Fruit fly (Drosophila melanogaster) whole organism, embryonic: ENCODE data around the gene Pex3.
A peak's percentile ranks its signal among the peaks of the same experiment; 100 is the strongest.

ENCODE experiments used
- Bteb2 ChIP-seq: fragments of 200-800 bp; sonication (Bioruptor generic); optimal IDR thresholded peaks from 2 replicates; lab custom pipeline; 2016; ENCODE audit warnings: missing biosample characterization, missing genetic modification characterization
- CG10147 ChIP-seq: fragments of 200-800 bp; sonication (Bioruptor generic); optimal IDR thresholded peaks from 2 replicates; lab custom pipeline; 2019; ENCODE audit warnings: missing biosample characterization, mild to moderate bottlenecking, missing genetic modification characterization, moderate library complexity
- CG10209 ChIP-seq: fragments of 200-800 bp; sonication (Bioruptor generic); optimal IDR thresholded peaks from 3 replicates; lab custom pipeline; 2017; ENCODE audit warnings: missing biosample characterization, mild to moderate bottlenecking, missing genetic modification characterization, missing genetic modification reagents
- CG11398 ChIP-seq: fragments of 200-800 bp; sonication (Bioruptor generic); optimal IDR thresholded peaks from 2 replicates; lab custom pipeline; 2016; ENCODE audit warnings: missing biosample characterization, missing genetic modification characterization
- CG13123 ChIP-seq: fragments of 200-800 bp; sonication (Bioruptor generic); optimal IDR thresholded peaks from 2 replicates; lab custom pipeline; 2016; ENCODE audit warnings: missing biosample characterization, missing genetic modification characterization
- CG13287 ChIP-seq: fragments of 200-800 bp; sonication (Bioruptor generic); IDR thresholded peaks from 2 replicates; pipeline ENCODE4 v1.3.6; 2022; ENCODE audit warnings: missing biosample characterization, missing genetic modification characterization; ENCODE audit not compliant: partially characterized antibody
- CG14667 ChIP-seq: fragments of 200-800 bp; sonication (Bioruptor generic); IDR thresholded peaks from 2 replicates; pipeline ENCODE4 v1.3.6; 2022; ENCODE audit warnings: missing biosample characterization, missing genetic modification characterization
- CG14860 ChIP-seq: fragments of 200-800 bp; sonication (Bioruptor generic); IDR thresholded peaks from 3 replicates; pipeline ENCODE4 v1.3.6; 2022; ENCODE audit warnings: missing biosample characterization, missing genetic modification characterization; ENCODE audit not compliant: partially characterized antibody
- CG15479 ChIP-seq: fragments of 200-800 bp; sonication (Bioruptor generic); optimal IDR thresholded peaks from 3 replicates; lab custom pipeline; 2019; ENCODE audit warnings: missing biosample characterization, mild to moderate bottlenecking, missing genetic modification characterization, moderate library complexity
- CG16815 ChIP-seq: fragments of 200-800 bp; sonication (Bioruptor generic); optimal IDR thresholded peaks from 3 replicates; lab custom pipeline; 2017; ENCODE audit warnings: missing biosample characterization, mild to moderate bottlenecking, missing genetic modification characterization
- CG1792 ChIP-seq: fragments of 200-800 bp; sonication (Bioruptor generic); optimal IDR thresholded peaks from 2 replicates; lab custom pipeline; 2016; ENCODE audit warnings: missing biosample characterization, missing genetic modification characterization
- CG2129 ChIP-seq: fragments of 200-800 bp; sonication (Bioruptor generic); IDR thresholded peaks from 2 replicates; pipeline ENCODE4 v1.3.6; 2022; ENCODE audit warnings: missing biosample characterization, missing genetic modification characterization; ENCODE audit not compliant: partially characterized antibody
- CG3163 ChIP-seq: fragments of 200-800 bp; sonication (Bioruptor generic); optimal IDR thresholded peaks from 3 replicates; lab custom pipeline; 2016; ENCODE audit warnings: missing biosample characterization, missing genetic modification characterization
- CG34422 ChIP-seq: fragments of 200-800 bp; sonication (Bioruptor generic); IDR thresholded peaks from 3 replicates; pipeline ENCODE4 v1.3.6; 2022; ENCODE audit warnings: missing biosample characterization, missing genetic modification characterization
- CG4282 ChIP-seq: fragments of 200-800 bp; sonication (Bioruptor generic); optimal IDR thresholded peaks from 2 replicates; lab custom pipeline; 2016; ENCODE audit warnings: missing biosample characterization, missing genetic modification characterization
- CG6175 ChIP-seq: fragments of 200-800 bp; sonication (Bioruptor generic); IDR thresholded peaks from 3 replicates; pipeline ENCODE4 v1.3.6; 2022; ENCODE audit warnings: missing biosample characterization, missing genetic modification characterization
- CG7271 ChIP-seq: fragments of 200-800 bp; sonication (Bioruptor generic); optimal IDR thresholded peaks from 2 replicates; lab custom pipeline; 2018; ENCODE audit warnings: missing biosample characterization, mild to moderate bottlenecking, missing genetic modification characterization, moderate library complexity
- CG7372 ChIP-seq: fragments of 200-800 bp; sonication (Bioruptor generic); IDR thresholded peaks from 2 replicates; pipeline ENCODE4 v1.3.6; 2022; ENCODE audit warnings: missing biosample characterization, missing genetic modification characterization
- CG7786 ChIP-seq: fragments of 200-800 bp; sonication (Bioruptor generic); optimal IDR thresholded peaks from 2 replicates; lab custom pipeline; 2016; ENCODE audit warnings: missing biosample characterization, missing genetic modification characterization
- CG7963 ChIP-seq: fragments of 200-800 bp; sonication (Bioruptor generic); IDR thresholded peaks from 3 replicates; pipeline ENCODE4 v1.3.6; 2022; ENCODE audit warnings: missing biosample characterization, missing genetic modification characterization; ENCODE audit not compliant: partially characterized antibody
- CG9797 ChIP-seq: fragments of 200-800 bp; sonication (Bioruptor generic); optimal IDR thresholded peaks from 3 replicates; lab custom pipeline; 2018; ENCODE audit warnings: missing biosample characterization, mild to moderate bottlenecking, missing genetic modification characterization
- CrebB ChIP-seq: fragments of 200-800 bp; sonication (Bioruptor generic); optimal IDR thresholded peaks from 3 replicates; lab custom pipeline; 2018; ENCODE audit warnings: missing biosample characterization, mild to moderate bottlenecking, missing genetic modification characterization
- D ChIP-seq, 2 experiments: fragments of 200-800 bp in 1 of 2; fragments of >200 bp in 1 of 2; sonication (Bioruptor generic) in 1 of 2; optimal IDR thresholded peaks; 2 replicates in 1 of 2; 3 replicates in 1 of 2; lab custom pipeline; 2017; ENCODE audit warnings: mild to moderate bottlenecking in 1 of 2, missing biosample characterization in 1 of 2, missing genetic modification characterization in 1 of 2, missing genetic modification reagents in 1 of 2
- D19A ChIP-seq: fragments of 200-800 bp; optimal IDR thresholded peaks from 3 replicates; lab custom pipeline; 2019; ENCODE audit warnings: missing biosample characterization, mild to moderate bottlenecking, missing genetic modification characterization, moderate library complexity
- Dek ChIP-seq: fragments of 200-800 bp; sonication (Bioruptor generic); optimal IDR thresholded peaks from 3 replicates; lab custom pipeline; 2019; ENCODE audit warnings: missing biosample characterization, mild to moderate bottlenecking, missing genetic modification characterization, moderate library complexity
- Fer3 ChIP-seq: fragments of 200-800 bp; sonication (Bioruptor generic); optimal IDR thresholded peaks from 2 replicates; lab custom pipeline; 2018; ENCODE audit warnings: missing biosample characterization, mild to moderate bottlenecking, missing genetic modification characterization, moderate library complexity
- H15 ChIP-seq: fragments of 200-800 bp; sonication (Bioruptor generic); IDR thresholded peaks from 3 replicates; pipeline ENCODE4 v1.3.6; 2022; ENCODE audit warnings: missing biosample characterization, missing genetic modification characterization
- HmgD ChIP-seq: fragments of 200-800 bp; sonication (Bioruptor generic); optimal IDR thresholded peaks from 3 replicates; lab custom pipeline; 2016; ENCODE audit warnings: missing biosample characterization, missing genetic modification characterization
- Hr39 ChIP-seq: fragments of >200 bp; optimal IDR thresholded peaks from 2 replicates; lab custom pipeline; 2017
- Hsf ChIP-seq: fragments of 200-800 bp; sonication (Bioruptor generic); optimal IDR thresholded peaks from 3 replicates; lab custom pipeline; 2016; ENCODE audit warnings: missing biosample characterization, missing genetic modification characterization
- Jarid2 ChIP-seq: fragments of 200-800 bp; sonication (Bioruptor generic); optimal IDR thresholded peaks from 3 replicates; lab custom pipeline; 2017; ENCODE audit warnings: mild to moderate bottlenecking, missing biosample characterization, missing genetic modification reagents, missing genetic modification characterization
- Mad ChIP-seq: fragments of 200-800 bp; sonication (Bioruptor generic); optimal IDR thresholded peaks from 2 replicates; lab custom pipeline; 2016; ENCODE audit warnings: missing biosample characterization, missing genetic modification characterization
- PHDP ChIP-seq: fragments of 200-800 bp; sonication (Bioruptor generic); optimal IDR thresholded peaks from 3 replicates; lab custom pipeline; 2018; ENCODE audit warnings: missing biosample characterization, mild to moderate bottlenecking, missing genetic modification characterization, moderate library complexity
- ac ChIP-seq: fragments of 200-800 bp; sonication (Bioruptor generic); optimal IDR thresholded peaks from 3 replicates; lab custom pipeline; 2017; ENCODE audit warnings: missing biosample characterization, mild to moderate bottlenecking, missing genetic modification characterization
- chinmo ChIP-seq: fragments of 200-800 bp; sonication (Bioruptor generic); IDR thresholded peaks from 4 replicates; pipeline ENCODE4 v1.3.6; 2022; ENCODE audit warnings: missing biosample characterization, missing genetic modification characterization; ENCODE audit not compliant: partially characterized antibody
- cwo ChIP-seq: fragments of 200-800 bp; sonication (Bioruptor generic); optimal IDR thresholded peaks from 3 replicates; lab custom pipeline; 2017; ENCODE audit warnings: missing biosample characterization, missing genetic modification characterization, mild to moderate bottlenecking, moderate library complexity, missing genetic modification reagents
- da ChIP-seq: fragments of 200-800 bp; sonication (Bioruptor generic); optimal IDR thresholded peaks from 2 replicates; lab custom pipeline; 2016; ENCODE audit warnings: missing biosample characterization, missing genetic modification characterization
- danr ChIP-seq: fragments of 200-800 bp; sonication (Bioruptor generic); IDR thresholded peaks from 2 replicates; pipeline ENCODE4 v1.3.6; 2022; ENCODE audit warnings: missing biosample characterization, missing genetic modification characterization
- dati ChIP-seq: fragments of 200-800 bp; sonication (Bioruptor generic); IDR thresholded peaks from 2 replicates; pipeline ENCODE4 v1.3.6; 2022; ENCODE audit warnings: missing biosample characterization, missing genetic modification characterization
- emc ChIP-seq: fragments of 200-800 bp; sonication (Bioruptor generic); optimal IDR thresholded peaks from 2 replicates; lab custom pipeline; 2016; ENCODE audit warnings: missing biosample characterization, missing genetic modification characterization
- gce ChIP-seq: fragments of 200-800 bp; sonication (Bioruptor generic); IDR thresholded peaks from 3 replicates; pipeline ENCODE4 v1.3.6; 2022; ENCODE audit warnings: missing biosample characterization, missing genetic modification characterization
- gsb ChIP-seq: fragments of 200-800 bp; sonication (Bioruptor generic); IDR thresholded peaks from 2 replicates; pipeline ENCODE4 v1.3.6; 2022; ENCODE audit warnings: missing biosample characterization, missing genetic modification characterization
- h ChIP-seq: fragments of >200 bp; optimal IDR thresholded peaks from 2 replicates; lab custom pipeline; 2017
- ken ChIP-seq: fragments of 200-800 bp; sonication (Bioruptor generic); IDR thresholded peaks from 3 replicates; pipeline ENCODE4 v1.3.6; 2022; ENCODE audit warnings: missing biosample characterization, missing genetic modification characterization
- onecut ChIP-seq: fragments of 200-800 bp; sonication (Bioruptor generic); IDR thresholded peaks from 2 replicates; pipeline ENCODE4 v1.3.6; 2022; ENCODE audit warnings: missing biosample characterization, missing genetic modification characterization
- pho ChIP-seq: fragments of 200-800 bp; sonication (Bioruptor generic); optimal IDR thresholded peaks from 2 replicates; lab custom pipeline; 2016; ENCODE audit warnings: missing biosample characterization, missing genetic modification characterization
- pzg ChIP-seq: fragments of 200-800 bp; sonication (Bioruptor generic); optimal IDR thresholded peaks from 3 replicates; lab custom pipeline; 2018; ENCODE audit warnings: missing biosample characterization, mild to moderate bottlenecking, missing genetic modification characterization, moderate library complexity
- rib ChIP-seq: fragments of 200-800 bp; sonication (Bioruptor generic); IDR thresholded peaks from 2 replicates; pipeline ENCODE4 v1.3.6; 2022; ENCODE audit warnings: missing biosample characterization, missing genetic modification characterization
- tna ChIP-seq: fragments of 200-800 bp; sonication (Bioruptor generic); IDR thresholded peaks from 2 replicates; pipeline ENCODE4 v1.3.6; 2022; ENCODE audit warnings: missing biosample characterization, missing genetic modification characterization; ENCODE audit not compliant: partially characterized antibody

Gene Pex3

DNA sequence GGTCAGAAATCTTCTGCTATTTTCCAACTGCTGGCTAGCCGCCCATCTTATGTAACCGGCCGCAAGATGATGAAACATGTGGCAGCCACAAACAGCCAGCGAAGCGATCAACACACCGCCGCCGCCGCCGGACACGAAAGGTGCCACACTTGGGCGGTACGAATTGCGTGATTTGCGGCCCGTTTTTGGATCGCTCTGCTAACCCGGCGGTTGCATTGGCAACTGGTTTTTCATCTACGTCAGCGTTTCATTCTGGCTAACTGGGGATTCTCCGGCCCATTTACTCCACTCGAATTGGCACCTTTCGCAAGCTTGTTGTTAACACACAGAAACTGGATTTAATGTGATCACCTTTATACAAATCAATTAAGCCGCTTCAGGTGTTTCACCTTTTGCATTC is 20.4 kb upstream of the Pex3 start:
- TF ChIP-seq CG6175 (GFP tag; lab: Robert Waterston, UW) (peak; percentile 82; the same call in 2 of the 3 replicates), chinmo (GFP tag; lab: Robert Waterston, UW) (0 out of 4 replicates have a peak, but pooled peaks have one; percentile 42), CG13287 (0 out of 2 replicates have a peak, but pooled peaks have one; percentile 6), pzg (GFP tag; lab: Kevin White, UChicago) (no peak), Fer3 (tag; lab: Kevin White, UChicago) (no peak)

DNA sequence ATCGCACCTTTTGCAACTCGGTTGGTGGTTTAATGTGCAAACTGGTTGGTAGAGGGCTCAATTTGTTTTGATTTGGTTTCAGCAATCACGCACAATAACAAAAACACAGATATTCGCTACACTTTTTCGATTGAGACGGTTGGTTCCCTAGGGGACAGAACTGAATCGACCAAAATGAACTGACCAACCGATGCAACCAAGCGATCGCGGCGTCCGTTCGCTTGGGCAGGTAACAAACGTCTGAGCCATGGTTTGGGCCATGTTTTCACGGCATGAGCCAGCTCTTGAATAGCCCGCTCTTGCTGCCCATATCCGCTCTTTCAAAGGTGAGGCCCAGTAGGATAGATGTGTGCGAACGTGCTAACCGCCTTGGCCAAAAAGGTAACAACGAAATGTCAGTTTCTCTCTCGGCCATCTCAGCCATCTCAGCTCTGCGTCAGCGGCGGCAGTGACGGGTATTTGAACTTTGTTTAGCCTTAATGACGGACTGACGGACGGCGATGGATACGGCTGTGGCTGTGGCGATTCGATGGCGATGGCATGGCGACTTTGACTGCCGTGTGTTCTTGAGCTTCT is 19.0 kb upstream of the Pex3 start, which contains the start of gene CG16959:
CG16959 (minus strand) TSS at position 245 of the 576 bp plus-strand sequence.
- TF ChIP-seq CG16815 (no peak), CG14667 (no peak), gsb (GFP tag; lab: Robert Waterston, UW) (no peak), Dek (tag; lab: Kevin White, UChicago) (no peak), CG3163 (GFP tag; lab: Kevin White, UChicago) (peak; percentile 71), CG2129 (GFP tag; lab: Robert Waterston, UW) (no peak), danr (GFP tag; lab: Robert Waterston, UW) (no peak), CG1792 (no peak), CG14860 (no peak), Mad (GFP tag; lab: Kevin White, UChicago) (no peak), dati (GFP tag; lab: Robert Waterston, UW) (no peak), D19A (tag; lab: Kevin White, UChicago) (no peak), emc (GFP tag; lab: Kevin White, UChicago) (no peak), HmgD (GFP tag; lab: Kevin White, UChicago) (no peak), D (optimal IDR thresholded peaks at IDR 0.05; lab: Kevin White, UChicago) (peak; percentile 81), D (GFP tag; optimal IDR thresholded peaks at IDR 0.05; lab: Kevin White, UChicago) (no peak), tna (GFP tag; lab: Robert Waterston, UW) (no peak), ken (GFP tag; lab: Robert Waterston, UW) (no peak), CG10209 (GFP tag; lab: Kevin White, UChicago) (no peak), gce (GFP tag; lab: Robert Waterston, UW) (no peak), Bteb2 (GFP tag; lab: Kevin White, UChicago) (no peak), onecut (no peak), h (lab: Kevin White, UChicago) (no peak), Hsf (GFP tag; lab: Kevin White, UChicago) (no peak), rib (GFP tag; lab: Robert Waterston, UW) (no peak), Hr39 (lab: Kevin White, UChicago) (no peak), H15 (GFP tag; lab: Robert Waterston, UW) (no peak), cwo (no peak), PHDP (tag; lab: Kevin White, UChicago) (no peak), CrebB (tag; lab: Kevin White, UChicago) (peak; percentile 22), CG15479 (GFP tag; lab: Kevin White, UChicago) (peak; percentile 55), da (GFP tag; lab: Kevin White, UChicago) (no peak), CG7271 (tag; lab: Kevin White, UChicago) (no peak), CG10147 (GFP tag; lab: Kevin White, UChicago) (no peak), CG4282 (no peak), CG7372 (GFP tag; lab: Robert Waterston, UW) (no peak), pho (GFP tag; lab: Kevin White, UChicago) (no peak), CG13123 (GFP tag; lab: Kevin White, UChicago) (no peak), CG7963 (GFP tag; lab: Robert Waterston, UW) (no peak), CG11398 (no peak), CG34422 (GFP tag; lab: Robert Waterston, UW) (no peak), Jarid2 (GFP tag; lab: Kevin White, UChicago) (peak; percentile 50), ac (GFP tag; lab: Kevin White, UChicago) (no peak), CG9797 (GFP tag; lab: Kevin White, UChicago) (no peak), Fer3 (tag; lab: Kevin White, UChicago) (no peak), CG7786 (GFP tag; lab: Kevin White, UChicago) (no peak)
